Worm (Caenorhabditis elegans) whole organism, mixed stage, embryonic: ENCODE measurements around the gene clec-229.

Experiments used
- bed-3 ChIP-seq: fragments of 200-800 bp; sonication (Bioruptor generic); optimal IDR thresholded peaks from 3 replicates; lab custom pipeline; 2018; ENCODE audit warnings: mild to moderate bottlenecking, missing genetic modification characterization, moderate library complexity, missing compliant biosample characterization
- elt-3 ChIP-seq: fragments of 150-350 bp; optimal IDR thresholded peaks from 2 replicates; lab custom pipeline; 2014; ENCODE audit warnings: missing biosample characterization, missing genetic modification characterization
- mab-5 ChIP-seq: fragments of 150-350 bp; optimal IDR thresholded peaks from 2 replicates; lab custom pipeline; 2014; ENCODE audit warnings: missing biosample characterization, missing genetic modification characterization
- mep-1 ChIP-seq: fragments of 150-350 bp; optimal IDR thresholded peaks from 2 replicates; lab custom pipeline; 2017; ENCODE audit warnings: missing biosample characterization, missing genetic modification reagents, missing genetic modification characterization, inconsistent platforms
- nhr-76 ChIP-seq: sonication (generic microtip); optimal IDR thresholded peaks from 2 replicates; lab custom pipeline; 2017; ENCODE audit warnings: missing biosample characterization, missing genetic modification characterization
- sptf-1 ChIP-seq: sonication (generic microtip); optimal IDR thresholded peaks from 2 replicates; lab custom pipeline; 2017; ENCODE audit warnings: mild to moderate bottlenecking, missing genetic modification characterization, moderate library complexity, missing compliant biosample characterization

DNA sequence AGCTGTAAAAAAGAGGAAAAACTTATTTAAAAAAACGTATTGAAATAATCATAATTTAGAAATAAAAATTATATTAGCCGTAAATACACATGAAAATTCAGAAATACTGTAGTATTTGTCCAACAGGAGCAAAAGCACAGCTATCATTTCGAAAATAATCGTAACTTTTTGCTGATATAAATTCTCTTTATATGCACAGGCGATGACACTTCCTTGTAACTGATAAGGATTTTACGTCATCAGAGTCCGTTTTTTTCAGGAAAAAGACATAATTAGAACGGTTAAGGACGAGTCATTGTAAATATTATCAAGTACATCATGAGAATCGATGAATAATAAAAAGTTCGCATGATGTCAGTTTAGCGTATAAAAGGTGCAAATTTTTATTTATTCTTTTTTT is 17.9 kb downstream of the clec-229 start:
- TF ChIP-seq mep-1 (tag; lab: Kevin White, UChicago) = no peak
- TF ChIP-seq nhr-76 = no peak
- no peak for TF ChIP-seq bed-3 (GFP tag; lab: Kevin White, UChicago)
- no peak for TF ChIP-seq sptf-1 (tag; lab: Kevin White, UChicago)
- no peak for TF ChIP-seq elt-3 (tag; lab: Kevin White, UChicago)
- no peak for TF ChIP-seq mab-5
